Worm (Caenorhabditis elegans): ENCODE results near the gene K03B4.6.

K03B4.6 gene

DNA sequence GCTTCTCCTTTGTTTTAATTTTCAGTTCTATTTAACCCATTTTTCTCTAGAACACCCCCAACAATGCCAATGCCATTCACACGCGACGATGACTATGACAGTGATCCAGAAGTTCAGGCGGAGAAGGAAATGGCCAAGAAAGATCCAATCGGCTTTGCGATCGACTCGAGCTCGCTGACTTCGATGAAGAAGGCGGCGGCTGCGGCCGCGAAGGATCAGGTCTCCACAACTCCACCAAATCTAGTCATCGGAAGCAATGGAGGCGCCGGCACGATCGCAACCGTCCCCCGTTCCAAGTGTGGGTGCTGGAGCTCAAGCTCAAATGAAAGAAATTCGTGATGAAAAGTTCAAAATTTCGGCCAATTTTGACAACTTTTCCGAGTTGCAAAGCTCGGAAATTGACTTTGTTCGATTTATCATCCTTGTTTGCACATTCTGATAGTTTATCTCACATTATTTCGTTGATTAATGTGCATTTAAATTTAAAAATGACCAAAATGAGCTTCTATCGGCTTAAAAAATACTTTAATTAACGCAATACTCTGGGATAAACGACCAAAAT lies 12.0 kb upstream of the K03B4.6 start, which contains the start of gene K03B4.2:
K03B4.2 (plus strand) TSS at position 51 of the 562 bp plus-strand sequence.
- TF ChIP-seq ceh-31 (tag; optimal IDR thresholded peaks at IDR 0.05) (no peak), ama-1 (optimal IDR thresholded peaks at IDR 0.05) (no peak), nhr-11 (tag; optimal IDR thresholded peaks at IDR 0.05) (no peak), ceh-30 (tag; optimal IDR thresholded peaks at IDR 0.05) (no peak), dve-1 (tag; optimal IDR thresholded peaks at IDR 0.05) (no peak), gmeb-2 (tag; optimal IDR thresholded peaks at IDR 0.05) (no peak), tbx-2 (tag; optimal IDR thresholded peaks at IDR 0.05) (no peak), ceh-6 (GFP tag; optimal IDR thresholded peaks at IDR 0.05) (no peak), nfya-1 (tag; optimal IDR thresholded peaks at IDR 0.05) (no peak), K02D7.2 (tag; optimal IDR thresholded peaks at IDR 0.05) (no peak), ttx-3 (tag; optimal IDR thresholded peaks at IDR 0.05) (no peak), dmd-4 (tag; optimal IDR thresholded peaks at IDR 0.05; ENCODE audit: borderline replicate concordance) (no peak), sox-2 (GFP tag; IDR thresholded peaks at IDR 0.05) (no peak), unc-3 (GFP tag; conservative IDR thresholded peaks at IDR 0.05) (no peak), unc-3 (tag; optimal IDR thresholded peaks at IDR 0.05) (no peak), C38D4.7 (GFP tag; optimal IDR thresholded peaks at IDR 0.05) (no peak), ceh-2 (tag; optimal IDR thresholded peaks at IDR 0.05) (no peak), rnt-1 (tag; optimal IDR thresholded peaks at IDR 0.05) (no peak)

DNA sequence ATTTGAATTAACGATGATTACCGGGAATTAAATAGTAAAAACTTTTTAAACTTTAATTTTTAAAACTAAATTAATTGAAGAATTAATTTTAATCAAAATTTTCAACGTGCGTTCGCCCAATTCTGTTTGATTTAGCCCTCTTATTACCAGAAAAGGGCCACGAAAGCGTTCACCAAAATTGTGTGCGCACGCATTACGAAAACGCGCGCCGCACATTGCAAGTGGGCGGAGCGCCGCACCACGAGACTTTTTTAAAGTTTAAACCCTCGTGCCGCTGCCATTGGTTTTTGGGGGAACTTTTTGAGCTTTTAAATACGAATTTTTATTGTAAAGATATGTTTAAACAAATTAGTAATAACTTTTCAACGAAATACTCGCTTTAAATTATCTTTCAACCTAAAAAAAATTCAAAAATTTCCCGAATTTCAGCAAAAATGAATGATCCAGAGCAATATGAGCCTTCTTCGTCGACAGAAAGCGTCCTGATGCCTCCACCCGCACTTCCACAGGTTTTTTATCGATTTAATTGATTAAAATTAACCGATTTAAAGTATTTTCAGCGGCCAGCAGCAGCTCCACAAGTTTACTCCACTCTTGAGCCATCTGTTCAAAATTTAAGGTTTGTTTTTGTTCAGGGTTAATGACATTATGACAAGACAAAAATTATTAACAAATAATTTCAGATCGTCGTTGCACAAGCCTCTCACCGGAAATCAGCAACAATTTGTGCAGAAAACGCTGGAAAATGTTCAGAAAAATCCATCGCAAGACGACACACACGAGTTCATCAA lies 10.9 kb upstream of the K03B4.6 start, which contains the start of gene taf-10:
taf-10 (plus strand) TSS at position 424 of the 791 bp plus-strand sequence.
- TF ChIP-seq nfya-1 (tag; optimal IDR thresholded peaks at IDR 0.05), result peak; percentile 33
- TF ChIP-seq npax-4 (tag; optimal IDR thresholded peaks at IDR 0.05), result no peak
- peak; percentile 82 for TF ChIP-seq hlh-30 (tag; optimal IDR thresholded peaks at IDR 0.05; ENCODE audit: insufficient read depth)

DNA sequence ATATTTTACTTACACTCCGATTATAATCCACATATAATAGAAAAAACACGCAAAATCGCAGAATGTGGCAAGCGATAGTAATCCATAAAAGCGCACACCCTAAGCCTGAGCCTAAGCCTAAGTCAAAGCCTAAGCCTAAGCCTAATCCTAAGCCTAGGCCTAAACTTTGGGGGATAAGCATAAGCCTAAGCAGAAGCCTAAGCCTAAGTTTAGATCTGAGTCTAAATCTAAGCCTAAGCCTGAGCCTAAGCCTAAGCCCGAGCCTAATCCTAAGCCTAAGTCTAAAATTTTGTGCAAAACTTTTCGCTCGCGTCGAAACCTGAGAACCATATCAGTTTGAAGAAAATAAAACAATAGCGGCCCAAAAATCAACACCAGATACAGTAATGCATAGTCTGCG lies 8.1 kb upstream of the K03B4.6 start:
- TF ChIP-seq dve-1 (tag; optimal IDR thresholded peaks at IDR 0.05) (peak; percentile 74), pag-3 (tag; optimal IDR thresholded peaks at IDR 0.05; ENCODE audit: borderline replicate concordance) (no peak), ztf-16 (tag; optimal IDR thresholded peaks at IDR 0.05) (no peak), ceh-48 (tag; optimal IDR thresholded peaks at IDR 0.05) (no peak)

DNA sequence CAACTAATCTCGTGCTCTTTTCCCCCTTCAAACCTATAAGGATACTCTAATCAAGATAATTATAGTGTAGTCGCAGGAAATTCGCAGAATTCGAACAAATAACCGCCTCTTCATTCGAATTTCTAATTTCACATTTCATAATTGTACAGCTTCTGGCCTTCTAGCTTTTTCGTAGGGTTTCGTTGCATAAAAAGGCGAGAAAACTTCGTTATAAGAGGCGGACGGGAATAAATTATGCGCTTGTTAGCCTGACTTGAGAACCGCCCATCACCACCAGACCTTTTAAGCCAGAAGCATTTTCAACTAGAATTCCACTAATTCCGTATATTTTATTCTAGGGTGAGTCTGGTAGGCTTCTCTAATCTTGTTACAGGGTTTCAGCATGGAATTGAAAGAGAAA lies 5.7 kb upstream of the K03B4.6 start, which contains the start of gene K03B4.4:
K03B4.4 (plus strand) TSS at position 301 of the 400 bp plus-strand sequence.
- TF ChIP-seq pat-9 (tag; optimal IDR thresholded peaks at IDR 0.05) (no peak), fax-1 (tag; optimal IDR thresholded peaks at IDR 0.05) (no peak), ceh-9 (tag; optimal IDR thresholded peaks at IDR 0.05) (no peak), pha-4 (tag; optimal IDR thresholded peaks at IDR 0.05) (no peak), ceh-31 (tag; optimal IDR thresholded peaks at IDR 0.05) (no peak), K09A11.1 (tag; optimal IDR thresholded peaks at IDR 0.05; ENCODE audit: insufficient read depth) (no peak), fkh-10 (GFP tag; optimal IDR thresholded peaks at IDR 0.05) (no peak), ttx-3 (tag; optimal IDR thresholded peaks at IDR 0.05) (no peak), ceh-34 (tag; optimal IDR thresholded peaks at IDR 0.05) (no peak), ceh-2 (tag; optimal IDR thresholded peaks at IDR 0.05) (no peak), zip-5 (tag; optimal IDR thresholded peaks at IDR 0.05) (no peak), pax-1 (tag; optimal IDR thresholded peaks at IDR 0.05) (no peak)

DNA sequence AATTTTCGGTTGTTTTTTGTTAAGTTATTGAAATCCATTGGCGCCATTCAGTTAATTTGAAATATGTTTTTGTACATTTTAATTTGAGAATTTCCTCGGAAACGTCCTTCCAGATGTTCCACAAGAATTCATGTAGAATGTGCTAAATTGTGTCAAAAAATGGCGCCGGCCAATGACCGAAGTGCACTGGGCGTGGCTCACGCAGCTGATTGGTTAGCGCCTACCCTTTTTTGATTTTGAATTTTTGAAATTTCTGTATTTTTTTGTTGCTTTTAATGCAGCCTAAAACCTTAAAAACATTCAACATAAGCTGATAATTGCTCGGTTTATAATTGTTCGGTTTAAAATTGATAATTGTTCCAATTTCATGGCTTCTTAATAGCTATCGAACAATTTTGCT lies 820 bp upstream of the K03B4.6 start:
- TF ChIP-seq hlh-30 (tag; optimal IDR thresholded peaks at IDR 0.05; ENCODE audit: insufficient read depth), result no peak
- peak; percentile 65 for TF ChIP-seq nfya-1 (tag; optimal IDR thresholded peaks at IDR 0.05)
- TF ChIP-seq T23F11.4 (GFP tag; optimal IDR thresholded peaks at IDR 0.05), result no peak
